Worm (Caenorhabditis elegans) whole organism, L4 larva: ENCODE data around the gene F46B6.9.

Source experiments
- T26A8.4 ChIP-seq: fragments of 200-800 bp; sonication (Bioruptor generic); IDR thresholded peaks from 2 replicates; pipeline ENCODE4 v1.3.6; 2022; ENCODE audit warnings: missing genetic modification characterization, missing compliant biosample characterization
- Y75B8A.6 ChIP-seq: fragments of 200-800 bp; sonication (Bioruptor generic); IDR thresholded peaks from 2 replicates; pipeline ENCODE4 v1.3.6; 2022; ENCODE audit warnings: missing genetic modification reagents, missing genetic modification characterization, missing compliant biosample characterization
- ceh-62 ChIP-seq: sonication (generic microtip); optimal IDR thresholded peaks from 2 replicates; lab custom pipeline; 2017; ENCODE audit warnings: missing biosample characterization, missing genetic modification characterization
- ces-1 ChIP-seq: fragments of 150-350 bp; sonication (generic microtip); optimal IDR thresholded peaks from 4 replicates; lab custom pipeline; 2014; ENCODE audit warnings: missing biosample characterization, missing genetic modification reagents, missing genetic modification characterization
- dmd-8 ChIP-seq: fragments of 200-800 bp; sonication (Bioruptor generic); IDR thresholded peaks from 2 replicates; pipeline ENCODE4 v1.3.6; 2022; ENCODE audit warnings: missing genetic modification characterization, missing compliant biosample characterization
- mxl-3 ChIP-seq: fragments of 200-800 bp; sonication (Bioruptor generic); optimal IDR thresholded peaks from 2 replicates; lab custom pipeline; 2018; ENCODE audit warnings: mild to moderate bottlenecking, missing genetic modification characterization, missing compliant biosample characterization
- nhr-11 ChIP-seq: fragments of 150-350 bp; optimal IDR thresholded peaks from 2 replicates; lab custom pipeline; 2014; ENCODE audit warnings: missing biosample characterization, missing genetic modification characterization
- nhr-237 ChIP-seq: sonication (generic microtip); optimal IDR thresholded peaks from 2 replicates; lab custom pipeline; 2017; ENCODE audit warnings: missing biosample characterization, missing genetic modification characterization
- skn-1 ChIP-seq: fragments of 150-350 bp; optimal IDR thresholded peaks from 2 replicates; lab custom pipeline; 2014; ENCODE audit warnings: missing biosample characterization, missing genetic modification characterization
- unc-62 ChIP-seq, 3 experiments: fragments of 150-350 bp in 1 of 3; sonication (generic microtip); optimal IDR thresholded peaks in 2 of 3; peaks in 1 of 3; 1 replicate in 1 of 3; 2 replicates in 2 of 3; lab custom pipeline; 2014 to 2017; ENCODE audit warnings: missing biosample characterization in 3 of 3, missing genetic modification characterization in 3 of 3, missing genetic modification reagents in 3 of 3, missing genotype in 1 of 3
- zag-1 ChIP-seq: fragments of 150-350 bp; optimal IDR thresholded peaks from 2 replicates; lab custom pipeline; 2014; ENCODE audit warnings: missing biosample characterization, missing genetic modification characterization
- ztf-11 ChIP-seq: fragments of 150-350 bp; optimal IDR thresholded peaks from 2 replicates; lab custom pipeline; 2014; ENCODE audit warnings: missing biosample characterization, missing genetic modification characterization

DNA sequence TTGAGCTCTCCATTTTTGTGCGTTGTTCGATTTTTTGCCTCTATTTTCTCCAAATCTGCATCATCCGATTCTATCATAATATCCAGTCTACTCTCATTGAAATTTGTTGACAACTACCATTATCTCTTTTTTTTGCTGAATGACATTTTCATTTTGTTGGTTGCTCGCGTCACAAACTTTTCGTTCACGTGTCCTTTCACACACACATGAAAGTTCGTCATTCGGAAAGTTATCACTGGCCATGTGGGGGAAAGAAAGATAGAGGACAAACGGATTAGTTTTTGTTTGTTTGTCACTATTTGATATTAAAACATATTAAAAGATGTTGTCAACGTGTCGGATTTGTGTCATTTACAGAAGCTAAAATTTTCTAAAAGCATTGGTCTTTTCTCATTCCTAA, 1.7 kb upstream of the F46B6.9 start:
- TF ChIP-seq Y75B8A.6 (GFP tag; lab: Robert Waterston, UW): no peak
- TF ChIP-seq ceh-62 (tag; lab: Kevin White, UChicago): no peak
- TF ChIP-seq mxl-3 (GFP tag; lab: Kevin White, UChicago): no peak
- TF ChIP-seq zag-1: no peak
- no peak for TF ChIP-seq T26A8.4
- no peak for TF ChIP-seq dmd-8 (GFP tag; lab: Robert Waterston, UW)
- no peak for TF ChIP-seq ztf-11 (tag; lab: Kevin White, UChicago)
- TF ChIP-seq ces-1 (GFP tag; lab: Kevin White, UChicago): no peak
- TF ChIP-seq nhr-11 (tag; lab: Kevin White, UChicago): no peak
- TF ChIP-seq skn-1 (tag; lab: Kevin White, UChicago): no peak
- TF ChIP-seq unc-62 (GFP tag; optimal IDR thresholded peaks at IDR 0.05 in 1 of 2; lab: Kevin White, UChicago): no peak
- TF ChIP-seq unc-62 (tag; optimal IDR thresholded peaks at IDR 0.05; lab: Kevin White, UChicago): no peak
- no peak for TF ChIP-seq nhr-237 (tag; lab: Kevin White, UChicago)
